Fruit fly (Drosophila melanogaster) whole organism, embryonic: Measurements from ENCODE around the gene CG7294.

Source experiments
- Ada2b ChIP-seq: fragments of 200-800 bp; sonication (Bioruptor generic); IDR thresholded peaks from 2 replicates; pipeline ENCODE4 v1.3.6; 2022; ENCODE audit warnings: missing biosample characterization, missing genetic modification characterization
- Atf6 ChIP-seq: fragments of 200-800 bp; sonication (Bioruptor generic); IDR thresholded peaks from 2 replicates; pipeline ENCODE4 v1.3.6; 2022; ENCODE audit warnings: missing biosample characterization, missing genetic modification characterization
- CG10147 ChIP-seq: fragments of 200-800 bp; sonication (Bioruptor generic); optimal IDR thresholded peaks from 2 replicates; lab custom pipeline; 2019; ENCODE audit warnings: missing biosample characterization, mild to moderate bottlenecking, missing genetic modification characterization, moderate library complexity
- CG11247 ChIP-seq: fragments of 200-800 bp; sonication (Bioruptor generic); IDR thresholded peaks from 2 replicates; pipeline ENCODE4 v1.3.6; 2022; ENCODE audit warnings: missing biosample characterization, missing genetic modification characterization
- CG11504 ChIP-seq: fragments of 200-800 bp; sonication (Bioruptor generic); optimal IDR thresholded peaks from 3 replicates; lab custom pipeline; 2019; ENCODE audit warnings: missing biosample characterization, mild to moderate bottlenecking, missing genetic modification characterization, moderate library complexity
- CG14667 ChIP-seq: fragments of 200-800 bp; sonication (Bioruptor generic); IDR thresholded peaks from 2 replicates; pipeline ENCODE4 v1.3.6; 2022; ENCODE audit warnings: missing biosample characterization, missing genetic modification characterization
- CG15269 ChIP-seq: fragments of 200-800 bp; sonication (Bioruptor generic); optimal IDR thresholded peaks from 2 replicates; lab custom pipeline; 2018; ENCODE audit warnings: missing biosample characterization, mild to moderate bottlenecking, missing genetic modification characterization, moderate library complexity
- CG17328 ChIP-seq: fragments of 200-800 bp; sonication (Bioruptor generic); IDR thresholded peaks from 2 replicates; pipeline ENCODE4 v1.3.6; 2022; ENCODE audit warnings: missing biosample characterization, missing genetic modification characterization
- CG17802 ChIP-seq: fragments of 200-800 bp; sonication (Bioruptor generic); optimal IDR thresholded peaks from 2 replicates; lab custom pipeline; 2018; ENCODE audit warnings: missing biosample characterization, mild to moderate bottlenecking, missing genetic modification characterization, moderate library complexity
- CG18619 ChIP-seq: fragments of 200-800 bp; sonication (Bioruptor generic); optimal IDR thresholded peaks from 3 replicates; lab custom pipeline; 2017; ENCODE audit warnings: missing biosample characterization, mild to moderate bottlenecking, missing genetic modification characterization
- CG2120 ChIP-seq: fragments of 200-800 bp; sonication (Bioruptor generic); optimal IDR thresholded peaks from 3 replicates; lab custom pipeline; 2016; ENCODE audit warnings: missing biosample characterization, missing genetic modification characterization
- CG2678 ChIP-seq: fragments of 200-800 bp; sonication (Bioruptor generic); optimal IDR thresholded peaks from 3 replicates; lab custom pipeline; 2019; ENCODE audit warnings: missing biosample characterization, mild to moderate bottlenecking, missing genetic modification characterization, moderate library complexity
- CG32532 ChIP-seq: fragments of 200-800 bp; sonication (Bioruptor generic); IDR thresholded peaks from 2 replicates; pipeline ENCODE4 v1.3.6; 2022; ENCODE audit warnings: missing biosample characterization, missing genetic modification characterization
- CG3281 ChIP-seq: fragments of 200-800 bp; sonication (Bioruptor generic); optimal IDR thresholded peaks from 3 replicates; lab custom pipeline; 2017; ENCODE audit warnings: missing biosample characterization, mild to moderate bottlenecking, missing genetic modification characterization
- CG4707 ChIP-seq: fragments of 200-800 bp; sonication (Bioruptor generic); optimal IDR thresholded peaks from 2 replicates; lab custom pipeline; 2018; ENCODE audit warnings: missing biosample characterization, mild to moderate bottlenecking, missing genetic modification characterization, moderate library complexity
- CG7786 ChIP-seq: fragments of 200-800 bp; sonication (Bioruptor generic); optimal IDR thresholded peaks from 2 replicates; lab custom pipeline; 2016; ENCODE audit warnings: missing biosample characterization, missing genetic modification characterization
- CG9609 ChIP-seq: fragments of 200-800 bp; sonication (Bioruptor generic); optimal IDR thresholded peaks from 3 replicates; lab custom pipeline; 2016; ENCODE audit warnings: missing biosample characterization, missing genetic modification characterization
- CG9932 ChIP-seq: fragments of 200-800 bp; sonication (Bioruptor generic); IDR thresholded peaks from 2 replicates; pipeline ENCODE4 v1.3.6; 2022; ENCODE audit warnings: missing biosample characterization, missing genetic modification characterization
- D19A ChIP-seq: fragments of 200-800 bp; optimal IDR thresholded peaks from 3 replicates; lab custom pipeline; 2019; ENCODE audit warnings: missing biosample characterization, mild to moderate bottlenecking, missing genetic modification characterization, moderate library complexity
- Deaf1 ChIP-seq: fragments of 200-800 bp; optimal IDR thresholded peaks from 3 replicates; lab custom pipeline; 2019; ENCODE audit warnings: missing biosample characterization, mild to moderate bottlenecking, missing genetic modification characterization, moderate library complexity
- Fer3 ChIP-seq: fragments of 200-800 bp; sonication (Bioruptor generic); optimal IDR thresholded peaks from 2 replicates; lab custom pipeline; 2018; ENCODE audit warnings: missing biosample characterization, mild to moderate bottlenecking, missing genetic modification characterization, moderate library complexity
- GATAe ChIP-seq: fragments of 200-800 bp; sonication (Bioruptor generic); conservative IDR thresholded peaks from 2 replicates; pipeline ENCODE4 v1.3.6; 2022; ENCODE audit warnings: missing biosample characterization, missing genetic modification characterization
- Hr39 ChIP-seq: fragments of >200 bp; optimal IDR thresholded peaks from 2 replicates; lab custom pipeline; 2017
- Hr51 ChIP-seq, 2 experiments: fragments of 200-800 bp; sonication (Bioruptor generic); optimal IDR thresholded peaks; 2 replicates in 1 of 2; 3 replicates in 1 of 2; lab custom pipeline; 2016 to 2018; ENCODE audit warnings: missing biosample characterization in 2 of 2, missing genetic modification characterization in 2 of 2, mild to moderate bottlenecking in 1 of 2, moderate library complexity in 1 of 2
- Med ChIP-seq: fragments of 200-800 bp; sonication (Bioruptor generic); peaks from one replicate; lab custom pipeline; 2016; ENCODE audit warnings: missing biosample characterization, missing genetic modification characterization, mild to moderate bottlenecking, inconsistent platforms, moderate library complexity
- Meics ChIP-seq: fragments of 200-800 bp; sonication (Bioruptor generic); optimal IDR thresholded peaks from 2 replicates; lab custom pipeline; 2017; ENCODE audit warnings: missing biosample characterization, mild to moderate bottlenecking, missing genetic modification characterization
- PHDP ChIP-seq: fragments of 200-800 bp; sonication (Bioruptor generic); optimal IDR thresholded peaks from 3 replicates; lab custom pipeline; 2018; ENCODE audit warnings: missing biosample characterization, mild to moderate bottlenecking, missing genetic modification characterization, moderate library complexity
- Rfx ChIP-seq: fragments of 200-800 bp; sonication (Bioruptor generic); IDR thresholded peaks from 2 replicates; pipeline ENCODE4 v1.3.6; 2022; ENCODE audit warnings: missing biosample characterization, missing genetic modification characterization
- Sox102F ChIP-seq: fragments of 200-800 bp; sonication (Bioruptor generic); optimal IDR thresholded peaks from 2 replicates; lab custom pipeline; 2018; ENCODE audit warnings: missing biosample characterization, mild to moderate bottlenecking, missing genetic modification characterization, moderate library complexity
- al ChIP-seq: fragments of 200-800 bp; sonication (Bioruptor generic); IDR thresholded peaks from 2 replicates; pipeline ENCODE4 v1.3.6; 2022; ENCODE audit warnings: missing biosample characterization, missing genetic modification characterization
- bcd ChIP-seq: fragments of 200-800 bp; sonication (Bioruptor generic); optimal IDR thresholded peaks from 2 replicates; lab custom pipeline; 2017; ENCODE audit warnings: missing biosample characterization, mild to moderate bottlenecking, missing genetic modification characterization
- bigmax ChIP-seq: fragments of 200-800 bp; sonication (Bioruptor generic); optimal IDR thresholded peaks from 2 replicates; lab custom pipeline; 2018; ENCODE audit warnings: missing biosample characterization, mild to moderate bottlenecking, missing genetic modification characterization
- dmrt99B ChIP-seq: fragments of 200-800 bp; sonication (Bioruptor generic); optimal IDR thresholded peaks from 2 replicates; lab custom pipeline; 2018; ENCODE audit warnings: missing biosample characterization, mild to moderate bottlenecking, missing genetic modification characterization, moderate library complexity
- gem ChIP-seq: fragments of 200-800 bp; sonication (Bioruptor generic); optimal IDR thresholded peaks from 2 replicates; lab custom pipeline; 2019; ENCODE audit warnings: missing biosample characterization, mild to moderate bottlenecking, missing genetic modification characterization, moderate library complexity
- gfzf ChIP-seq: fragments of 200-800 bp; sonication (Bioruptor generic); optimal IDR thresholded peaks from 2 replicates; lab custom pipeline; 2016; ENCODE audit warnings: missing biosample characterization, mild to moderate bottlenecking, missing genetic modification characterization, moderate library complexity
- grau ChIP-seq: fragments of 200-800 bp; optimal IDR thresholded peaks from 3 replicates; lab custom pipeline; 2019; ENCODE audit warnings: missing biosample characterization, mild to moderate bottlenecking, missing genetic modification characterization, moderate library complexity
- kah ChIP-seq: fragments of 200-800 bp; sonication (Bioruptor generic); optimal IDR thresholded peaks from 2 replicates; lab custom pipeline; 2018; ENCODE audit warnings: missing biosample characterization, mild to moderate bottlenecking, missing genetic modification characterization
- kay ChIP-seq: fragments of 200-800 bp; sonication (Bioruptor generic); optimal IDR thresholded peaks from 2 replicates; lab custom pipeline; 2016; ENCODE audit warnings: missing biosample characterization, missing genetic modification characterization
- knrl ChIP-seq: fragments of 200-800 bp; sonication (Bioruptor generic); IDR thresholded peaks from 3 replicates; pipeline ENCODE4 v1.3.6; 2022; ENCODE audit warnings: missing biosample characterization, missing genetic modification characterization; ENCODE audit not compliant: partially characterized antibody
- nerfin-1 ChIP-seq: fragments of 200-800 bp; sonication (Bioruptor generic); optimal IDR thresholded peaks from 3 replicates; lab custom pipeline; 2019; ENCODE audit warnings: missing biosample characterization, mild to moderate bottlenecking, missing genetic modification characterization, moderate library complexity
- row ChIP-seq: fragments of 200-800 bp; sonication (Bioruptor generic); IDR thresholded peaks from 3 replicates; pipeline ENCODE4 v1.3.6; 2022; ENCODE audit warnings: missing biosample characterization, missing genetic modification characterization
- salm ChIP-seq: fragments of 200-800 bp; sonication (Bioruptor generic); optimal IDR thresholded peaks from 2 replicates; lab custom pipeline; 2018; ENCODE audit warnings: missing biosample characterization, mild to moderate bottlenecking, missing genetic modification characterization
- sisA ChIP-seq: fragments of 200-800 bp; sonication (Bioruptor generic); IDR thresholded peaks from 2 replicates; pipeline ENCODE4 v1.3.6; 2022; ENCODE audit warnings: missing biosample characterization, missing genetic modification characterization
- tio ChIP-seq: fragments of 200-800 bp; sonication (Bioruptor generic); optimal IDR thresholded peaks from 2 replicates; lab custom pipeline; 2017; ENCODE audit warnings: missing biosample characterization, missing genetic modification characterization, inconsistent platforms
- unpg ChIP-seq: fragments of 200-800 bp; sonication (Bioruptor generic); optimal IDR thresholded peaks from 3 replicates; lab custom pipeline; 2018; ENCODE audit warnings: missing biosample characterization, mild to moderate bottlenecking, missing genetic modification characterization, moderate library complexity

The CG7294 gene

DNA sequence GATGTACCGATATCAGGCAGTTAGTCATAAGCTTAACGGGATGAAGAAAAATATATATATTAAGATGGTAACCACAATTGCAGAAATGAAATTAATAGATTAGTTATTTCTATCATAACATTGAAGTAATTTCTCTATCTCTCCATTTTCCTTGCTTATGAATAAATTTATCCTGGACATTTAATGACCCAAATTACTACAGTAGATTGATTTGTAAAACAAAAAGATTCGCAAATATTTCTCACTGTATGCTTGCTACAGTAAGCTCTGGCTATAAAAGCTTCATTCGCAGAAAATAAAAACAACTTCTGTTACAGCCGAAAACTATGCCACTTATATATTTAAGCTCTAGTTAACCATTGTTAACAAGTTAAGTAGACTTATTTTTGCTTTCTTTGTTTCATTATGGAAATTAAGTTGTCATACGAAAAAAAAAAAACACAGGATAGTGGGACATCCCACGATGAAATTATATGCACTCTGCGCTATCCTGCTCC lies 8.4 kb downstream of the CG7294 start, which contains the start of gene CG17105:
TSS of gene CG17105 (plus strand) at position 447 of the 497 bp plus-strand sequence.
- TF ChIP-seq tio = no peak
- peak; percentile 11 for TF ChIP-seq CG11504 (tag; lab: Kevin White, UChicago)
- TF ChIP-seq CG10147 (GFP tag; lab: Kevin White, UChicago) = no peak
- TF ChIP-seq CG3281 (GFP tag; lab: Kevin White, UChicago) = peak; percentile 3
- TF ChIP-seq CG2120 = peak; percentile 15
- no peak for TF ChIP-seq salm
- TF ChIP-seq CG14667 (GFP tag; lab: Robert Waterston, UW) = no peak
- peak; percentile 3 for TF ChIP-seq bcd
- TF ChIP-seq PHDP = peak; percentile 15
- TF ChIP-seq dmrt99B = peak; percentile 8
- TF ChIP-seq Hr39 (lab: Kevin White, UChicago) = no peak
- peak in 1 of 2 experiments; percentile 56 for TF ChIP-seq Hr51 (GFP tag; optimal IDR thresholded peaks at IDR 0.05; lab: Kevin White, UChicago)
- no peak for TF ChIP-seq Deaf1 (tag; lab: Kevin White, UChicago)
- TF ChIP-seq Med (GFP tag; lab: Kevin White, UChicago) = peak; percentile 57
- TF ChIP-seq CG32532 (GFP tag; lab: Robert Waterston, UW) = peak; percentile 9; the same call in 1 of the 2 replicates
- peak; percentile 24 for TF ChIP-seq Sox102F
- peak; percentile 80 for TF ChIP-seq grau (tag; lab: Kevin White, UChicago)
- peak; percentile 6 for TF ChIP-seq Fer3
- TF ChIP-seq gem (tag; lab: Kevin White, UChicago) = peak; percentile 39
- 0 out of 3 replicates have a peak, but pooled peaks have one; percentile 19 for TF ChIP-seq row (GFP tag; lab: Robert Waterston, UW)
- peak; percentile 10 for TF ChIP-seq CG2678 (tag; lab: Kevin White, UChicago)
- TF ChIP-seq Meics (GFP tag; lab: Kevin White, UChicago) = peak; percentile 14
- TF ChIP-seq CG15269 (tag; lab: Kevin White, UChicago) = peak; percentile 14
- no peak for TF ChIP-seq kah
- peak; percentile 26 for TF ChIP-seq unpg
- TF ChIP-seq, all 482 proteins: peak for 18

DNA sequence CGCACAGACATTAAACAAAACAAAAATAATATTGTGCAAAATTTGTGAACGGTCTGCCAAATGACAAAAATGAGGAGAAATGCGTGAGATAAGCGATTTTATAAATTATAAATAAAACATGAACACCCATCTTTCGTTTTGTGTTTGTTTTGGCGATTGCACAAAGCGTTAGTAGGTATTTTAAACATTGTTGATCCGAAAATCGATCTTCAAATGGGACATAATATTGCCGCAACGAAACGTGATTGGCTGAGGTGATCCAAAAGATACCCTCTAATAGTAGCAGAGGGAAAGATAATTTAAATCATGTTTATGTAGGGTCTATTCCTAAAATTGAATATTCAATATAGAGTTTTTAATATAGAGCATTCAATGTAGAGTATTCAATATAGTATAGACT lies 9.5 kb downstream of the CG7294 start:
- TF ChIP-seq CG9932 (GFP tag; lab: Robert Waterston, UW) = peak; percentile 47; the same call in 1 of the 2 replicates
- TF ChIP-seq CG11247 = no peak
- no peak for TF ChIP-seq gfzf (GFP tag; lab: Kevin White, UChicago)
- no peak for TF ChIP-seq CG4707
- peak; percentile 15; the same call in 1 of the 2 replicates for TF ChIP-seq Atf6 (GFP tag; lab: Robert Waterston, UW)
- TF ChIP-seq al (GFP tag; lab: Robert Waterston, UW) = 0 out of 2 replicates have a peak, but pooled peaks have one; percentile 15
- TF ChIP-seq GATAe (GFP tag; lab: Robert Waterston, UW) = no peak
- TF ChIP-seq knrl = no peak
- TF ChIP-seq D19A = peak; percentile 16
- no peak for TF ChIP-seq PHDP
- TF ChIP-seq Hr51 (GFP tag; optimal IDR thresholded peaks at IDR 0.05; lab: Kevin White, UChicago) = peak in 1 of 2 experiments; percentile 20
- TF ChIP-seq bigmax (GFP tag; lab: Kevin White, UChicago) = no peak
- TF ChIP-seq CG11504 (tag; lab: Kevin White, UChicago) = peak; percentile 38
- no peak for TF ChIP-seq CG9609
- TF ChIP-seq kay = peak; percentile 6
- peak; percentile 15 for TF ChIP-seq CG2120
- no peak for TF ChIP-seq CG18619
- TF ChIP-seq CG17802 (tag; lab: Kevin White, UChicago) = no peak
- TF ChIP-seq CG7786 = no peak
- TF ChIP-seq Ada2b = no peak
- peak; percentile 22; the same call in 1 of the 2 replicates for TF ChIP-seq Rfx (GFP tag; lab: Robert Waterston, UW)
- TF ChIP-seq Meics (GFP tag; lab: Kevin White, UChicago) = peak; percentile 5
- TF ChIP-seq CG17328 (GFP tag; lab: Robert Waterston, UW) = no peak
- TF ChIP-seq nerfin-1 (tag; lab: Kevin White, UChicago) = no peak
- peak; percentile 12 for TF ChIP-seq dmrt99B
- TF ChIP-seq CG32532 (GFP tag; lab: Robert Waterston, UW) = peak; percentile 28; the same call in 1 of the 2 replicates
- TF ChIP-seq Med (GFP tag; lab: Kevin White, UChicago) = peak; percentile 74
- 0 out of 2 replicates have a peak, but pooled peaks have one; percentile 10 for TF ChIP-seq sisA (GFP tag; lab: Robert Waterston, UW)
- TF ChIP-seq gem (tag; lab: Kevin White, UChicago) = peak; percentile 17
